Worm (Caenorhabditis elegans) whole organism, L1 larva: ENCODE data around the gene Y26E6A.3.

Source experiments
- C34B4.2 ChIP-seq: sonication (generic microtip); optimal IDR thresholded peaks from 2 replicates; lab custom pipeline; 2017; ENCODE audit warnings: mild to moderate bottlenecking, missing genetic modification characterization, missing compliant biosample characterization
- Y116A8C.19 ChIP-seq: sonication (generic microtip); optimal IDR thresholded peaks from 2 replicates; lab custom pipeline; 2016; ENCODE audit warnings: missing compliant biosample characterization, missing genetic modification characterization, borderline replicate concordance
- aha-1 ChIP-seq: fragments of 150-350 bp; optimal IDR thresholded peaks from 2 replicates; lab custom pipeline; 2014; ENCODE audit warnings: missing biosample characterization, missing genetic modification characterization
- ceh-8 ChIP-seq: fragments of 200-800 bp; sonication (Bioruptor generic); optimal IDR thresholded peaks from 2 replicates; lab custom pipeline; 2018; ENCODE audit warnings: mild to moderate bottlenecking, missing genetic modification characterization, moderate library complexity, missing compliant biosample characterization
- ceh-82 ChIP-seq, 3 experiments: fragments of 150-350 bp in 1 of 3; sonication (generic microtip) in 2 of 3; optimal IDR thresholded peaks; 2 replicates each; lab custom pipeline; 2014 to 2017; ENCODE audit warnings: missing biosample characterization in 3 of 3, missing genetic modification characterization in 3 of 3
- ceh-88 ChIP-seq: fragments of 200-800 bp; sonication (Bioruptor generic); IDR thresholded peaks from 2 replicates; pipeline ENCODE4 v1.3.6; 2022; ENCODE audit warnings: missing genetic modification characterization, missing compliant biosample characterization
- ces-1 ChIP-seq: fragments of 150-350 bp; optimal IDR thresholded peaks from 2 replicates; lab custom pipeline; 2014; ENCODE audit warnings: missing biosample characterization, missing genetic modification reagents, missing genetic modification characterization
- dpl-1 ChIP-seq, 3 experiments: fragments of 150-350 bp in 2 of 3; sonication (generic microtip) in 1 of 3; optimal IDR thresholded peaks; 2 replicates each; lab custom pipeline; 2014 to 2017; ENCODE audit warnings: missing biosample characterization in 3 of 3, missing genetic modification characterization in 3 of 3, missing genetic modification reagents in 3 of 3
- dsc-1 ChIP-seq: sonication (generic microtip); optimal IDR thresholded peaks from 2 replicates; lab custom pipeline; 2016; ENCODE audit warnings: mild to moderate bottlenecking, missing genetic modification characterization, missing compliant biosample characterization
- efl-1 ChIP-seq, 4 experiments: fragments of 150-350 bp; optimal IDR thresholded peaks in 3 of 4; peaks in 1 of 4; 1 replicate in 1 of 4; 2 replicates in 3 of 4; lab custom pipeline; 2014; ENCODE audit warnings: missing biosample characterization in 2 of 4, missing genetic modification characterization in 2 of 4, missing genetic modification reagents in 2 of 4
- egl-13 ChIP-seq: sonication (generic microtip); optimal IDR thresholded peaks from 2 replicates; lab custom pipeline; 2016; ENCODE audit warnings: missing genotype, missing genetic modification reagents, missing genetic modification characterization, missing compliant biosample characterization
- egl-27 ChIP-seq, 2 experiments: fragments of 150-350 bp in 1 of 2; sonication (generic microtip); optimal IDR thresholded peaks; 3 replicates each; lab custom pipeline; 2017 to 2018; ENCODE audit warnings: missing biosample characterization in 2 of 2, missing genetic modification characterization in 2 of 2, missing genetic modification reagents in 2 of 2
- fkh-10 ChIP-seq: sonication (generic microtip); optimal IDR thresholded peaks from 2 replicates; lab custom pipeline; 2017; ENCODE audit warnings: missing biosample characterization, missing genetic modification reagents, missing genetic modification characterization
- fkh-4 ChIP-seq: sonication (generic microtip); optimal IDR thresholded peaks from 2 replicates; lab custom pipeline; 2016; ENCODE audit warnings: missing compliant biosample characterization, missing genetic modification characterization, borderline replicate concordance
- grh-1 ChIP-seq: fragments of 200-800 bp; sonication (Bioruptor generic); IDR thresholded peaks from 2 replicates; pipeline ENCODE4 v1.3.6; 2022; ENCODE audit warnings: missing genetic modification reagents, missing genetic modification characterization, missing compliant biosample characterization
- irx-1 ChIP-seq: sonication (generic microtip); optimal IDR thresholded peaks from 2 replicates; lab custom pipeline; 2016; ENCODE audit warnings: missing genetic modification characterization, missing compliant biosample characterization
- isw-1 ChIP-seq: fragments of 200-800 bp; sonication (Bioruptor generic); IDR thresholded peaks from 2 replicates; pipeline ENCODE4 v1.3.6; 2022; ENCODE audit warnings: missing genetic modification characterization, missing compliant biosample characterization
- lin-13 ChIP-seq: fragments of 150-350 bp; optimal IDR thresholded peaks from 2 replicates; lab custom pipeline; 2014; ENCODE audit warnings: missing biosample characterization, missing genetic modification reagents, missing genetic modification characterization
- lin-14 ChIP-seq: fragments of 200-800 bp; sonication (Bioruptor generic); optimal IDR thresholded peaks from 2 replicates; lab custom pipeline; 2018; ENCODE audit warnings: mild to moderate bottlenecking, missing genetic modification characterization, moderate library complexity, missing compliant biosample characterization
- lin-15B ChIP-seq: fragments of 150-350 bp; sonication (generic microtip); optimal IDR thresholded peaks from 3 replicates; lab custom pipeline; 2014; ENCODE audit warnings: missing biosample characterization, missing genetic modification characterization
- lin-39 ChIP-seq: fragments of 150-350 bp; optimal IDR thresholded peaks from 2 replicates; lab custom pipeline; 2014; ENCODE audit warnings: missing biosample characterization, missing genetic modification reagents, missing genetic modification characterization
- lir-3 ChIP-seq: sonication (generic microtip); optimal IDR thresholded peaks from 2 replicates; lab custom pipeline; 2016; ENCODE audit warnings: mild to moderate bottlenecking, missing genetic modification characterization, moderate library complexity, missing compliant biosample characterization; ENCODE audit not compliant: poor library complexity
- lsy-2 ChIP-seq, 2 experiments: fragments of 150-350 bp; optimal IDR thresholded peaks; 2 replicates each; lab custom pipeline; 2014; ENCODE audit warnings: missing biosample characterization in 2 of 2, missing genetic modification characterization in 2 of 2
- mef-2 ChIP-seq: fragments of 150-350 bp; optimal IDR thresholded peaks from 2 replicates; lab custom pipeline; 2014; ENCODE audit warnings: missing biosample characterization, missing genetic modification characterization
- nhr-20 ChIP-seq: sonication (generic microtip); optimal IDR thresholded peaks from 2 replicates; lab custom pipeline; 2016; ENCODE audit warnings: mild to moderate bottlenecking, missing genetic modification characterization, missing compliant biosample characterization
- nhr-237 ChIP-seq: fragments of 150-350 bp; optimal IDR thresholded peaks from 2 replicates; lab custom pipeline; 2014; ENCODE audit warnings: missing biosample characterization, missing genetic modification characterization
- nhr-28 ChIP-seq: fragments of 150-350 bp; optimal IDR thresholded peaks from 2 replicates; lab custom pipeline; 2014; ENCODE audit warnings: missing biosample characterization, missing genetic modification characterization
- nhr-71 ChIP-seq: sonication (generic microtip); optimal IDR thresholded peaks from 2 replicates; lab custom pipeline; 2016; ENCODE audit warnings: mild to moderate bottlenecking, missing genetic modification characterization, moderate library complexity, missing compliant biosample characterization
- nhr-84 ChIP-seq: sonication (generic microtip); optimal IDR thresholded peaks from 2 replicates; lab custom pipeline; 2017; ENCODE audit warnings: missing biosample characterization, missing genetic modification characterization
- nhr-90 ChIP-seq: sonication (generic microtip); optimal IDR thresholded peaks from 2 replicates; lab custom pipeline; 2016; ENCODE audit warnings: mild to moderate bottlenecking, missing genetic modification characterization, missing compliant biosample characterization; ENCODE audit not compliant: poor library complexity
- pax-3 ChIP-seq: fragments of 200-800 bp; sonication (Bioruptor generic); optimal IDR thresholded peaks from 2 replicates; lab custom pipeline; 2018; ENCODE audit warnings: mild to moderate bottlenecking, missing genetic modification characterization, moderate library complexity, missing compliant biosample characterization
- rnt-1 ChIP-seq: sonication (generic microtip); optimal IDR thresholded peaks from 2 replicates; lab custom pipeline; 2016; ENCODE audit warnings: mild to moderate bottlenecking, missing genetic modification characterization, moderate library complexity, missing compliant biosample characterization
- snpc-4 ChIP-seq: fragments of 150-350 bp; optimal IDR thresholded peaks from 2 replicates; lab custom pipeline; 2014; ENCODE audit warnings: missing biosample characterization, missing genetic modification characterization
- snu-23 ChIP-seq: sonication (generic microtip); optimal IDR thresholded peaks from 2 replicates; lab custom pipeline; 2016; ENCODE audit warnings: missing genetic modification characterization, missing compliant biosample characterization
- sox-4 ChIP-seq: sonication (generic microtip); optimal IDR thresholded peaks from 2 replicates; lab custom pipeline; 2016; ENCODE audit warnings: missing genetic modification characterization, missing compliant biosample characterization
- sptf-1 ChIP-seq: fragments of 150-350 bp; optimal IDR thresholded peaks from 2 replicates; lab custom pipeline; 2014; ENCODE audit warnings: missing biosample characterization, missing genetic modification characterization
- sup-37 ChIP-seq: fragments of 200-800 bp; sonication (Bioruptor generic); optimal IDR thresholded peaks from 2 replicates; lab custom pipeline; 2018; ENCODE audit warnings: mild to moderate bottlenecking, missing genetic modification characterization, missing compliant biosample characterization
- tlp-1 ChIP-seq: fragments of 150-350 bp; optimal IDR thresholded peaks from 2 replicates; lab custom pipeline; 2014; ENCODE audit warnings: missing biosample characterization, missing genetic modification characterization
- unc-98 ChIP-seq: fragments of 200-800 bp; sonication (Bioruptor generic); IDR thresholded peaks from 2 replicates; pipeline ENCODE4 v1.3.6; 2022; ENCODE audit warnings: missing genetic modification characterization, missing compliant biosample characterization
- vab-15 ChIP-seq: sonication (generic microtip); optimal IDR thresholded peaks from 2 replicates; lab custom pipeline; 2017; ENCODE audit warnings: missing genotype, mild to moderate bottlenecking, missing genetic modification characterization, missing compliant biosample characterization

The Y26E6A.3 gene

ce11 chrX:13945524-13945923 is 35.8 kb upstream of the Y26E6A.3 start (continued):
- TF ChIP-seq unc-98 (GFP tag; lab: Robert Waterston, UW) (no peak), nhr-20 (tag; lab: Kevin White, UChicago) (peak; percentile 17), sox-4 (tag; lab: Kevin White, UChicago) (no peak), C34B4.2 (tag; lab: Kevin White, UChicago) (no peak), nhr-28 (tag; lab: Kevin White, UChicago) (no peak), mef-2 (tag; lab: Kevin White, UChicago) (no peak), rnt-1 (peak; percentile 57), vab-15 (tag; lab: Kevin White, UChicago) (no peak), fkh-4 (tag; lab: Kevin White, UChicago) (no peak), Y116A8C.19 (tag; lab: Kevin White, UChicago) (no peak), nhr-84 (tag; lab: Kevin White, UChicago) (no peak), lin-13 (GFP tag; lab: Kevin White, UChicago) (no peak), nhr-237 (tag; lab: Kevin White, UChicago) (no peak), pax-3 (no peak), lsy-2 (tag; optimal IDR thresholded peaks at IDR 0.05; lab: Kevin White, UChicago) (peak in 1 of 2 experiments; percentile 56), fkh-10 (peak; percentile 83), lin-15B (tag; lab: Kevin White, UChicago) (no peak), ces-1 (GFP tag; lab: Kevin White, UChicago) (no peak), lin-39 (tag; lab: Kevin White, UChicago) (no peak), ceh-82 (tag; optimal IDR thresholded peaks at IDR 0.05; lab: Kevin White, UChicago) (peak; percentile 40 to 87 (median 66)), nhr-71 (peak; percentile 73), snu-23 (peak; percentile 62), ceh-88 (GFP tag; lab: Robert Waterston, UW) (no peak), grh-1 (GFP tag; lab: Robert Waterston, UW) (no peak), aha-1 (no peak), ceh-8 (GFP tag; lab: Kevin White, UChicago) (peak; percentile 67), egl-13 (tag; lab: Kevin White, UChicago) (no peak), isw-1 (0 out of 2 replicates have a peak, but pooled peaks have one; percentile 14), sup-37 (GFP tag; lab: Kevin White, UChicago) (no peak), dpl-1 (GFP tag; optimal IDR thresholded peaks at IDR 0.05; lab: Kevin White, UChicago) (peak in 1 of 3 experiments; percentile 26), egl-27 (tag; optimal IDR thresholded peaks at IDR 0.05; lab: Kevin White, UChicago) (no peak), lir-3 (tag; lab: Kevin White, UChicago) (no peak), tlp-1 (tag; lab: Kevin White, UChicago) (no peak), nhr-90 (tag; lab: Kevin White, UChicago) (no peak), snpc-4 (peak; percentile 81), sptf-1 (tag; lab: Kevin White, UChicago) (no peak)
- TF ChIP-seq, all 84 proteins: peak for 27

- TF ChIP-seq nhr-71 (no peak), irx-1 (no peak), unc-98 (GFP tag; lab: Robert Waterston, UW) (no peak), lin-14 (no peak), mef-2 (tag; lab: Kevin White, UChicago) (no peak), rnt-1 (no peak), egl-27 (tag; optimal IDR thresholded peaks at IDR 0.05; lab: Kevin White, UChicago) (no peak)
These were observed 35.3 kb upstream of the Y26E6A.3 start for ce11 chrX:13945090-13945489.

- TF ChIP-seq efl-1 (optimal IDR thresholded peaks at IDR 0.05; lab: Kevin White, UChicago) = no peak
- TF ChIP-seq efl-1 (GFP tag; optimal IDR thresholded peaks at IDR 0.05 in 1 of 2; lab: Kevin White, UChicago) = peak in 1 of 2 experiments; percentile 78
- no peak for TF ChIP-seq dsc-1
- TF ChIP-seq egl-13 (tag; lab: Kevin White, UChicago) = no peak
These were observed 34.4 kb upstream of the Y26E6A.3 start for ce11 chrX:13944184-13944583.
